Worm (Caenorhabditis elegans) whole organism, L4/young adult: ENCODE results near the gene lag-2.

Experiments used
- W03F9.2 ChIP-seq: fragments of 150-350 bp; optimal IDR thresholded peaks from 2 replicates; lab custom pipeline; 2014; ENCODE audit warnings: missing biosample characterization, missing genetic modification characterization
- dao-5 ChIP-seq: sonication (generic microtip); optimal IDR thresholded peaks from 2 replicates; lab custom pipeline; 2016; ENCODE audit warnings: missing genotype, missing genetic modification characterization, moderate library complexity, missing compliant biosample characterization
- him-1 ChIP-seq: sonication (generic microtip); optimal IDR thresholded peaks from 2 replicates; lab custom pipeline; 2016; ENCODE audit warnings: missing genotype, missing genetic modification reagents, missing genetic modification characterization, missing compliant biosample characterization

DNA sequence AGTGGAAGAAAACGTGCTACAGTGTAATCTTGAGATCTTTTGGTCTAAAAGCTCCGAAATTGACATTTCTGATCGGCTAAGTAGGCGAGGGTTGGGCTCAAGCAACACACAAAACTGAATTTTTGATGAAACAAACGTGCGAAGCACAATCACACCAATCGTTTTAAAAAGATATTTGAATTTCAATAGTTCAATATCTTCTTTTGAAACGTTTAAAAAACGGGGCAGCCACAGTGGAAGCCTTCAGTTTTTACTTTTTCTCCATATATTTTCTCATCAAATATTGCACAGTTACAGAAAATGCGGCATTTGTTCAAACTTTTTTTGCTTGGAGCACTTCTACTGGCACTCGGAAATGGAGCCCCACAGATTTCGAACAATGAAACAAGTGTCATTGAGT lies 21.9 kb upstream of the lag-2 start, which contains the start of gene C36C5.4:
- no peak for TF ChIP-seq W03F9.2 (tag; lab: Kevin White, UChicago)
- no peak for TF ChIP-seq dao-5 (tag; lab: Kevin White, UChicago)
- no peak for TF ChIP-seq him-1 (tag; lab: Kevin White, UChicago)
